Worm (Caenorhabditis elegans) whole organism, early embryonic: ENCODE data around the gene mfsd-8.

Experiments used
- B0310.2 ChIP-seq: sonication (generic microtip); optimal IDR thresholded peaks from 2 replicates; lab custom pipeline; 2016; ENCODE audit warnings: mild to moderate bottlenecking, missing genetic modification characterization, missing compliant biosample characterization
- F13C5.2 ChIP-seq: sonication (generic microtip); optimal IDR thresholded peaks from 2 replicates; lab custom pipeline; 2017; ENCODE audit warnings: mild to moderate bottlenecking, missing genetic modification characterization, inconsistent platforms, missing compliant biosample characterization
- aly-1 ChIP-seq: sonication (generic microtip); optimal IDR thresholded peaks from 2 replicates; lab custom pipeline; 2016; ENCODE audit warnings: missing genetic modification characterization, missing compliant biosample characterization
- ama-1 ChIP-seq: fragments of 150-350 bp; optimal IDR thresholded peaks from 2 replicates; lab custom pipeline; 2014
- ceh-13 ChIP-seq: fragments of 200-800 bp; sonication (Bioruptor generic); optimal IDR thresholded peaks from 2 replicates; lab custom pipeline; 2018; ENCODE audit warnings: mild to moderate bottlenecking, missing genetic modification characterization, missing compliant biosample characterization
- ceh-36 ChIP-seq: sonication (generic microtip); optimal IDR thresholded peaks from 2 replicates; lab custom pipeline; 2016; ENCODE audit warnings: missing genetic modification characterization, inconsistent platforms, missing compliant biosample characterization
- ets-7 ChIP-seq: sonication (generic microtip); optimal IDR thresholded peaks from 2 replicates; lab custom pipeline; 2016; ENCODE audit warnings: missing genotype, missing genetic modification characterization, missing compliant biosample characterization
- scrt-1 ChIP-seq: fragments of 200-800 bp; sonication (Bioruptor generic); IDR thresholded peaks from 2 replicates; pipeline ENCODE4 v1.3.6; 2022; ENCODE audit warnings: missing genetic modification characterization, missing compliant biosample characterization
- sea-1 ChIP-seq: fragments of 200-800 bp; sonication (Bioruptor generic); conservative IDR thresholded peaks from 2 replicates; pipeline ENCODE4 v1.3.6; 2022; ENCODE audit warnings: missing genetic modification characterization, missing compliant biosample characterization
- tra-4 ChIP-seq: sonication (generic microtip); optimal IDR thresholded peaks from 2 replicates; lab custom pipeline; 2017; ENCODE audit warnings: missing genetic modification characterization, missing compliant biosample characterization

DNA sequence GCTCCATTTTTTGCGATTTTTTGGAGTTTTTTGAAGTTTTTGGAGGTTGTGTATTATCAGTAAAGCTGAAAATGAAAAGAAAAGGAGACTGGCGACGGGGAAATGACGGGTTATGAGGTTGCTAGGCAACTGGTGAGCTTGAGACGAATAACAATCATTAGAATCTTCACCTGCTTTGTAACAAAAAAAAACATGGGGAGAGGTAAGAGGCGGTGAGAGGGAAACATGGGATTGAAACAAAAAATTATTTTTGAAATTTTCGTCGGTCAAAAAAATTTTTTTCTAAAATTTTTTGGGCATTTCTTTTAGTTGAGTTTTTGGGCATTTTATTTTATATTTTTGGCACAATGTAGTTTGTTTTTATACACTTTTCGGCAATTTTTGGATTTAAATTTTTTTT, 15.5 kb upstream of the mfsd-8 start, which contains the start of gene Y53G8AM.7:
- no peak for TF ChIP-seq ama-1
- TF ChIP-seq ets-7 (tag; lab: Kevin White, UChicago): no peak
- no peak for TF ChIP-seq ceh-36 (tag; lab: Kevin White, UChicago)
- no peak for TF ChIP-seq scrt-1 (GFP tag; lab: Robert Waterston, UW)
- TF ChIP-seq sea-1: no peak
- TF ChIP-seq B0310.2: no peak
- TF ChIP-seq tra-4 (tag; lab: Kevin White, UChicago): no peak
- TF ChIP-seq ceh-13 (GFP tag; lab: Kevin White, UChicago): no peak
- no peak for TF ChIP-seq aly-1 (tag; lab: Kevin White, UChicago)
- TF ChIP-seq F13C5.2 (tag; lab: Kevin White, UChicago): no peak
